Worm (Caenorhabditis elegans) whole organism, late embryonic: ENCODE results near the gene C30B5.6.

Source experiments
- K02D7.2 ChIP-seq: sonication (generic microtip); optimal IDR thresholded peaks from 2 replicates; lab custom pipeline; 2017; ENCODE audit warnings: mild to moderate bottlenecking, missing genetic modification characterization, missing compliant biosample characterization
- K09A11.1 ChIP-seq: sonication (generic microtip); optimal IDR thresholded peaks from 2 replicates; lab custom pipeline; 2017; ENCODE audit warnings: antibody characterized with exemption, mild to moderate bottlenecking, missing genetic modification characterization, missing compliant biosample characterization; ENCODE audit not compliant: insufficient read depth
- Y22D7AL.16 ChIP-seq: sonication (generic microtip); optimal IDR thresholded peaks from 2 replicates; lab custom pipeline; 2016; ENCODE audit warnings: missing genetic modification characterization, missing compliant biosample characterization
- ceh-34 ChIP-seq: sonication (generic microtip); optimal IDR thresholded peaks from 2 replicates; lab custom pipeline; 2016; ENCODE audit warnings: mild to moderate bottlenecking, missing genetic modification characterization, missing compliant biosample characterization
- eyg-1 ChIP-seq: sonication (generic microtip); optimal IDR thresholded peaks from 2 replicates; lab custom pipeline; 2016; ENCODE audit warnings: missing genotype, missing genetic modification characterization, missing compliant biosample characterization
- fkh-10 ChIP-seq: fragments of 150-350 bp; optimal IDR thresholded peaks from 2 replicates; lab custom pipeline; 2014; ENCODE audit warnings: missing biosample characterization, missing genetic modification reagents, missing genetic modification characterization
- pax-1 ChIP-seq: fragments of 150-350 bp; optimal IDR thresholded peaks from 2 replicates; lab custom pipeline; 2014; ENCODE audit warnings: missing biosample characterization, missing genetic modification characterization
- pha-4 ChIP-seq: fragments of 150-350 bp; optimal IDR thresholded peaks from 2 replicates; lab custom pipeline; 2018; ENCODE audit warnings: missing biosample characterization, missing genetic modification reagents, missing genetic modification characterization
- pqm-1 ChIP-seq: sonication (generic microtip); optimal IDR thresholded peaks from 2 replicates; lab custom pipeline; 2016; ENCODE audit warnings: missing genetic modification characterization, missing compliant biosample characterization
- tbx-2 ChIP-seq: sonication (generic microtip); optimal IDR thresholded peaks from 2 replicates; lab custom pipeline; 2016; ENCODE audit warnings: missing genetic modification characterization, missing compliant biosample characterization
- tbx-7 ChIP-seq: sonication (generic microtip); optimal IDR thresholded peaks from 2 replicates; lab custom pipeline; 2016; ENCODE audit warnings: missing genotype, missing genetic modification characterization, missing compliant biosample characterization
- unc-42 ChIP-seq: sonication (generic microtip); optimal IDR thresholded peaks from 2 replicates; lab custom pipeline; 2016; ENCODE audit warnings: missing genotype, missing genetic modification characterization, missing compliant biosample characterization
- unc-86 ChIP-seq: sonication (generic microtip); optimal IDR thresholded peaks from 2 replicates; lab custom pipeline; 2016; ENCODE audit warnings: missing genetic modification characterization, missing compliant biosample characterization

DNA sequence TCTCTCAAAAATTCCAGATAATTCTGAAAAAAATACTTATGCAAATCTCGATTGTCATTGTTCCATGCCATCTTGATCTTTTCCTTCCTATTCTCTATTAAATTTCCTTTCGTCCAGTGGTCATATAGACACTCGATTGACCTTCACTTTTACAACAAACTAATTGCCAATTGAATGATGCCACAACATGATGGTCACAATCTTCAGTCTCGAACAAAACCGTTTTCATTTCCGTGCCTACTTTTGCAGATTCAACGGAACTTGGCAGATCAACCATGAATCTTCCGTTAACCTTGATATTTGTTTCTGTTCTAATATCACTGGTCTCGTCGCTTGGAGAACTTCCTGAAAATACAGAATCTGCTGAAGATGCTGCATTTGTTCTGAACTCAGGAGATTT is 49.1 kb downstream of the C30B5.6 start, which contains the start of gene F40H3.2:
- TF ChIP-seq pqm-1 (no peak), unc-42 (tag; lab: Kevin White, UChicago) (no peak), ceh-34 (tag; lab: Kevin White, UChicago) (no peak), K02D7.2 (tag; lab: Kevin White, UChicago) (no peak), K09A11.1 (tag; lab: Kevin White, UChicago) (no peak), Y22D7AL.16 (tag; lab: Kevin White, UChicago) (no peak), tbx-7 (tag; lab: Kevin White, UChicago) (no peak), eyg-1 (tag; lab: Kevin White, UChicago) (no peak), fkh-10 (GFP tag; lab: Kevin White, UChicago) (no peak), pha-4 (no peak), pax-1 (tag; lab: Kevin White, UChicago) (no peak), unc-86 (tag; lab: Kevin White, UChicago) (no peak), tbx-2 (tag; lab: Kevin White, UChicago) (no peak)
